Fruit fly (Drosophila melanogaster): ENCODE results near the gene SCaMC.
A peak's percentile ranks its signal among the peaks of the same experiment; 100 is the strongest.

The SCaMC gene

DNA sequence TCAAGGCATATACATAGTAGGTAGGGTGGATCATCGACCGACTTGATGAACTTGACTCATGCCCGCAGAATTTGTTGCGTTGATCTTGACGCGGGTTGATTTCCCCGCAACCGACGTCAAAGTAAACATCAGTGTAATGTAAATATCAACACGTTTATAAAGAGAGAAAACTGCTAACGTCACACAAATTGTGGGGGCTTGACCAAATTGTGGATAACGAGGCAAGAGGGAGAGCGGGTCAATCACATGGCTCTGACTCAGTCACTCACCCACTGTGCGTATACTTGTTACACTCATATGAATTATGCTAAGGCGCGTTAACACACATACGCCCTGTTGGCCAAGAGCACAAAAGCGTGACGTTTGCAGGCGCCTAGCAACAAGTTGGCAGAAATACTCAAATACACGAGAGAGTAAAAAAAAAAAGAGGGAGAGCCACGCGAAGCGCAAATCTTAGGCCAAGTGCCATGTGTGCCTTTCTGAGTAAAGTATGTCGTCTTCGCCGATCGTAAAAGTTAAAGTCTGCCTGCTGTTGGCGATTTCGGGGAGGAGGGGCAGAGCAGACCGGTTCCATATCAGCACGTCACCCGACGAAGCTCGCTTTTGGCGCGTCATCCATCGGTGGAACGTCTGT lies 7.5 kb downstream of the SCaMC start (continued):
- peak; percentile 98 for TF ChIP-seq fkh (GFP tag; optimal IDR thresholded peaks at IDR 0.05)
- peak; percentile 72 for TF ChIP-seq CG8632 (GFP tag; optimal IDR thresholded peaks at IDR 0.05)
- peak; percentile 23 for TF ChIP-seq CG16779 (tag; optimal IDR thresholded peaks at IDR 0.05)
- TF ChIP-seq Sox15 (GFP tag; optimal IDR thresholded peaks at IDR 0.05) = no peak
- peak; percentile 69 for TF ChIP-seq cyc (GFP tag; optimal IDR thresholded peaks at IDR 0.05)
- no peak for TF ChIP-seq CG11294 (GFP tag; IDR thresholded peaks at IDR 0.05)
- peak; percentile 7 for TF ChIP-seq Lpt (GFP tag; optimal IDR thresholded peaks at IDR 0.05)
- TF ChIP-seq CG3919 (GFP tag; optimal IDR thresholded peaks at IDR 0.05) = no peak
- TF ChIP-seq CG32006 (GFP tag; optimal IDR thresholded peaks at IDR 0.05) = no peak

dm6 chr3L:12405889-12406500 lies 8.6 kb downstream of the SCaMC start:
- TF ChIP-seq CG6808 (GFP tag; optimal IDR thresholded peaks at IDR 0.05) (no peak), CG6163 (GFP tag; IDR thresholded peaks at IDR 0.05) (no peak), achi (GFP tag; optimal IDR thresholded peaks at IDR 0.05) (no peak), svp (GFP tag) (peak; percentile 77), Sox14 (GFP tag; optimal IDR thresholded peaks at IDR 0.05) (no peak), CG8119 (GFP tag; IDR thresholded peaks at IDR 0.05) (no peak)

DNA sequence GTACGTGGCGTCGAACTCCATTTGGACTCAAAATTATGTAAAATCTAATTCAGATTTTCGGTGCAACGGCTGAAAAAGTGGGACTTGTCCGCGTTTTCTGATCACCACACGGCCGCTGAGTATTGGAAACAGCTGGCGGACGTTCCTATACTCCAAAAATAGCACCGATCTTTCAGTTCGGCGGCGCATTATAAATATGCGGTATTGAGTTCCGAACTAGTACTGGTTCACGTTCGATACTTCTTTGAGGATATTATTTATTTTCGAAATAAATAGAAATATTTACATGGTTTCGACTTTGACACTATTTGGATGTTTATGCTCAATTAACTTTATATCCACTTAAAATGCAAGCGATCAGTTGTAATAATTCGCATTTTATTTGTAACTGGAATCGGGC lies 12.8 kb downstream of the SCaMC start, which contains the start of gene Smyd4-2:
Gene Smyd4-2 (minus strand): TSS at position 136 of the 400 bp plus-strand sequence.
- TF ChIP-seq Hr38 (GFP tag; optimal IDR thresholded peaks at IDR 0.05) (no peak), fkh (GFP tag; optimal IDR thresholded peaks at IDR 0.05) (no peak), Ets96B (tag; optimal IDR thresholded peaks at IDR 0.05) (no peak), CG11762 (GFP tag; optimal IDR thresholded peaks at IDR 0.05; ENCODE audit: insufficient read depth) (no peak), OdsH (GFP tag; optimal IDR thresholded peaks at IDR 0.05) (no peak)

dm6 chr3L:12399171-12399570 lies 15.5 kb downstream of the SCaMC start, which contains the start of gene CG32104:
TSS of gene CG32104 (minus strand) at chr3L:12399322.
- TF ChIP-seq CG8119 (GFP tag; IDR thresholded peaks at IDR 0.05) = no peak
- no peak for TF ChIP-seq net (GFP tag; optimal IDR thresholded peaks at IDR 0.05)
- no peak for TF ChIP-seq fkh (GFP tag; optimal IDR thresholded peaks at IDR 0.05)
- no peak for TF ChIP-seq Eip93F (GFP tag; optimal IDR thresholded peaks at IDR 0.05)
- TF ChIP-seq Sox14 (GFP tag; optimal IDR thresholded peaks at IDR 0.05) = no peak
- no peak for TF ChIP-seq Sox102F (GFP tag; optimal IDR thresholded peaks at IDR 0.05)
- TF ChIP-seq Eip75B (GFP tag; optimal IDR thresholded peaks at IDR 0.05) = no peak

dm6 chr3L:12395871-12396270 lies 18.8 kb downstream of the SCaMC start, which contains the start of gene Obp69a:
TSS of gene Obp69a (plus strand) at chr3L:12396171.
- TF ChIP-seq CG7368 (GFP tag; optimal IDR thresholded peaks at IDR 0.05) (no peak), lz (GFP tag; optimal IDR thresholded peaks at IDR 0.05) (no peak), Ets21C (GFP tag; optimal IDR thresholded peaks at IDR 0.05) (no peak), Hr38 (GFP tag; optimal IDR thresholded peaks at IDR 0.05) (no peak), fd85E (GFP tag; optimal IDR thresholded peaks at IDR 0.05) (no peak), CG32006 (GFP tag; optimal IDR thresholded peaks at IDR 0.05) (no peak), Eip78C (GFP tag) (no peak), Sox102F (GFP tag; optimal IDR thresholded peaks at IDR 0.05) (no peak), Eip93F (GFP tag; optimal IDR thresholded peaks at IDR 0.05) (no peak), CG8632 (GFP tag; optimal IDR thresholded peaks at IDR 0.05) (no peak), CG9139 (GFP tag; optimal IDR thresholded peaks at IDR 0.05) (no peak), OdsH (GFP tag; optimal IDR thresholded peaks at IDR 0.05) (no peak), spab (GFP tag; optimal IDR thresholded peaks at IDR 0.05) (no peak), CG6854 (GFP tag; optimal IDR thresholded peaks at IDR 0.05) (no peak), svp (GFP tag) (no peak), salr (GFP tag; optimal IDR thresholded peaks at IDR 0.05) (no peak), CG16779 (tag; optimal IDR thresholded peaks at IDR 0.05) (no peak), ss (GFP tag; optimal IDR thresholded peaks at IDR 0.05) (no peak), Hr39 (GFP tag; optimal IDR thresholded peaks at IDR 0.05) (no peak)

All from whole organism, prepupa.